Worm (Caenorhabditis elegans): ENCODE data around the gene mrpl-46.

- TF ChIP-seq him-1 (tag; optimal IDR thresholded peaks at IDR 0.05) (no peak), W03F9.2 (tag; optimal IDR thresholded peaks at IDR 0.05) (no peak)
Measured at ce11 chrIV:804802-805201, 4.2 kb downstream of the mrpl-46 start, which contains the start of gene Y55F3BL.4.

Measured in whole organism, L4/young adult.